Worm (Caenorhabditis elegans): ENCODE data around the gene egg-3.

ce11 chrII:10880625-10881024 lies 3.6 kb downstream of the egg-3 start, which contains the start of gene lurp-1:
- TF ChIP-seq ama-1 (optimal IDR thresholded peaks at IDR 0.05) (no peak), ceh-82 (tag; optimal IDR thresholded peaks at IDR 0.05) (no peak), ztf-11 (tag; optimal IDR thresholded peaks at IDR 0.05) (no peak), pha-4 (tag; optimal IDR thresholded peaks at IDR 0.05) (no peak), unc-62 (GFP tag; optimal IDR thresholded peaks at IDR 0.05) (no peak), elt-2 (tag; optimal IDR thresholded peaks at IDR 0.05) (no peak), nhr-28 (tag; optimal IDR thresholded peaks at IDR 0.05) (no peak)
